Worm (Caenorhabditis elegans) whole organism, L4 larva: ENCODE results near the gene sma-10.

ENCODE experiments used
- R02D3.7 ChIP-seq: fragments of 150-350 bp; sonication (generic microtip); optimal IDR thresholded peaks from 3 replicates; lab custom pipeline; 2014; ENCODE audit warnings: missing biosample characterization, missing genetic modification characterization
- Y5F2A.4 ChIP-seq: fragments of 200-800 bp; sonication (Bioruptor generic); optimal IDR thresholded peaks from 2 replicates; lab custom pipeline; 2018; ENCODE audit warnings: mild to moderate bottlenecking, missing genetic modification characterization, missing compliant biosample characterization
- aha-1 ChIP-seq: fragments of 150-350 bp; peaks from one replicate; lab custom pipeline; 2014; ENCODE audit warnings: missing biosample characterization, missing genetic modification characterization
- ama-1 ChIP-seq: fragments of 150-350 bp; optimal IDR thresholded peaks from 2 replicates; lab custom pipeline; 2014; ENCODE audit warnings: inconsistent platforms, mixed read lengths
- ceh-20 ChIP-seq: fragments of 200-800 bp; sonication (Bioruptor generic); IDR thresholded peaks from 2 replicates; pipeline ENCODE4 v1.3.6; 2022; ENCODE audit warnings: missing genetic modification reagents, missing genetic modification characterization, missing compliant biosample characterization
- ceh-28 ChIP-seq: fragments of 150-350 bp; optimal IDR thresholded peaks from 2 replicates; lab custom pipeline; 2014; ENCODE audit warnings: missing biosample characterization, missing genetic modification reagents, missing genetic modification characterization
- cey-2 ChIP-seq: sonication (generic microtip); optimal IDR thresholded peaks from 3 replicates; lab custom pipeline; 2017; ENCODE audit warnings: missing genetic modification characterization, mild to moderate bottlenecking, missing compliant biosample characterization, antibody characterized with exemption, borderline replicate concordance; ENCODE audit not compliant: insufficient read depth
- daf-12 ChIP-seq: fragments of 150-350 bp; optimal IDR thresholded peaks from 2 replicates; lab custom pipeline; 2014; ENCODE audit warnings: missing biosample characterization, missing genetic modification reagents, missing genetic modification characterization
- dmd-6 ChIP-seq: fragments of 200-800 bp; sonication (Bioruptor generic); IDR thresholded peaks from 2 replicates; pipeline ENCODE4 v1.3.6; 2022; ENCODE audit warnings: missing genetic modification reagents, missing genetic modification characterization, missing compliant biosample characterization
- dmd-8 ChIP-seq: fragments of 200-800 bp; sonication (Bioruptor generic); IDR thresholded peaks from 2 replicates; pipeline ENCODE4 v1.3.6; 2022; ENCODE audit warnings: missing genetic modification characterization, missing compliant biosample characterization
- dve-1 ChIP-seq: sonication (generic microtip); optimal IDR thresholded peaks from 2 replicates; lab custom pipeline; 2017; ENCODE audit warnings: antibody characterized with exemption, mild to moderate bottlenecking, missing genetic modification characterization, missing compliant biosample characterization; ENCODE audit not compliant: insufficient read depth
- egl-43 ChIP-seq: fragments of 200-800 bp; sonication (Bioruptor generic); IDR thresholded peaks from 2 replicates; pipeline ENCODE4 v1.3.6; 2022; ENCODE audit warnings: missing genetic modification reagents, missing genetic modification characterization, missing compliant biosample characterization
- fos-1 ChIP-seq: fragments of 150-350 bp; optimal IDR thresholded peaks from 2 replicates; lab custom pipeline; 2014; ENCODE audit warnings: missing biosample characterization, missing genetic modification characterization
- gei-8 ChIP-seq: fragments of 200-800 bp; sonication (Bioruptor generic); optimal IDR thresholded peaks from 2 replicates; lab custom pipeline; 2018; ENCODE audit warnings: mild to moderate bottlenecking, missing genetic modification characterization, missing compliant biosample characterization
- hif-1 ChIP-seq, 2 experiments: sonication (generic microtip); optimal IDR thresholded peaks; 2 replicates each; lab custom pipeline; 2016 to 2017; ENCODE audit warnings: missing compliant biosample characterization in 2 of 2, missing genetic modification characterization in 2 of 2, missing genetic modification reagents in 2 of 2, missing genotype in 2 of 2, mild to moderate bottlenecking in 1 of 2
- hlh-11 ChIP-seq: fragments of 200-800 bp; sonication (Bioruptor generic); optimal IDR thresholded peaks from 2 replicates; lab custom pipeline; 2018; ENCODE audit warnings: mild to moderate bottlenecking, missing genetic modification characterization, missing compliant biosample characterization
- hlh-30 ChIP-seq: sonication (generic microtip); optimal IDR thresholded peaks from 2 replicates; lab custom pipeline; 2017; ENCODE audit warnings: antibody characterized with exemption, mild to moderate bottlenecking, missing genetic modification characterization, missing compliant biosample characterization; ENCODE audit not compliant: insufficient read depth
- hmg-1.1 ChIP-seq: fragments of 200-800 bp; sonication (Bioruptor generic); IDR thresholded peaks from 2 replicates; pipeline ENCODE4 v1.3.6; 2022; ENCODE audit warnings: missing genetic modification reagents, missing genetic modification characterization, missing compliant biosample characterization
- lin-13 ChIP-seq: fragments of 150-350 bp; optimal IDR thresholded peaks from 2 replicates; lab custom pipeline; 2014; ENCODE audit warnings: missing biosample characterization, missing genetic modification reagents, missing genetic modification characterization
- lin-15B ChIP-seq: fragments of 150-350 bp; sonication (generic microtip); optimal IDR thresholded peaks from 3 replicates; lab custom pipeline; 2014; ENCODE audit warnings: missing biosample characterization, missing genetic modification characterization
- lin-29 ChIP-seq: fragments of 200-800 bp; sonication (Bioruptor generic); IDR thresholded peaks from 2 replicates; pipeline ENCODE4 v1.3.6; 2022; ENCODE audit warnings: missing genetic modification reagents, missing genetic modification characterization, missing compliant biosample characterization
- lin-39 ChIP-seq: fragments of 150-350 bp; optimal IDR thresholded peaks from 2 replicates; lab custom pipeline; 2014; ENCODE audit warnings: missing biosample characterization, missing genetic modification reagents, missing genetic modification characterization
- lsy-2 ChIP-seq, 2 experiments: fragments of 150-350 bp in 1 of 2; sonication (generic microtip) in 1 of 2; optimal IDR thresholded peaks; 2 replicates each; lab custom pipeline; 2014 to 2017; ENCODE audit warnings: missing biosample characterization in 2 of 2, missing genetic modification characterization in 2 of 2
- mdl-1 ChIP-seq, 2 experiments: fragments of 150-350 bp in 1 of 2; sonication (generic microtip) in 1 of 2; optimal IDR thresholded peaks; 2 replicates each; lab custom pipeline; 2014 to 2017; ENCODE audit warnings: missing biosample characterization in 2 of 2, missing genetic modification characterization in 2 of 2
- mep-1 ChIP-seq: fragments of 150-350 bp; sonication (generic microtip); optimal IDR thresholded peaks from 3 replicates; lab custom pipeline; 2014; ENCODE audit warnings: missing biosample characterization, missing genetic modification characterization
- mes-2 ChIP-seq: sonication (generic microtip); optimal IDR thresholded peaks from 2 replicates; lab custom pipeline; 2016; ENCODE audit warnings: missing genotype, mild to moderate bottlenecking, missing genetic modification characterization, missing compliant biosample characterization; ENCODE audit not compliant: poor library complexity, severe bottlenecking
- mxl-2 ChIP-seq: fragments of 200-800 bp; sonication (Bioruptor generic); conservative IDR thresholded peaks from 2 replicates; pipeline ENCODE4 v1.3.6; 2022; ENCODE audit warnings: missing genetic modification reagents, missing genetic modification characterization, missing compliant biosample characterization
- mxl-3 ChIP-seq: fragments of 200-800 bp; sonication (Bioruptor generic); optimal IDR thresholded peaks from 2 replicates; lab custom pipeline; 2018; ENCODE audit warnings: mild to moderate bottlenecking, missing genetic modification characterization, missing compliant biosample characterization
- nhr-11 ChIP-seq: fragments of 150-350 bp; optimal IDR thresholded peaks from 2 replicates; lab custom pipeline; 2014; ENCODE audit warnings: missing biosample characterization, missing genetic modification characterization
- nhr-237 ChIP-seq: sonication (generic microtip); optimal IDR thresholded peaks from 2 replicates; lab custom pipeline; 2017; ENCODE audit warnings: missing biosample characterization, missing genetic modification characterization
- nhr-25 ChIP-seq: sonication (generic microtip); optimal IDR thresholded peaks from 2 replicates; lab custom pipeline; 2017; ENCODE audit warnings: missing genetic modification characterization, mild to moderate bottlenecking, missing compliant biosample characterization, antibody characterized with exemption, moderate library complexity, borderline replicate concordance; ENCODE audit not compliant: insufficient read depth
- nhr-28 ChIP-seq: fragments of 150-350 bp; optimal IDR thresholded peaks from 2 replicates; lab custom pipeline; 2014; ENCODE audit warnings: missing biosample characterization, missing genetic modification characterization
- nhr-6 ChIP-seq: fragments of 150-350 bp; optimal IDR thresholded peaks from 2 replicates; lab custom pipeline; 2014; ENCODE audit warnings: missing biosample characterization, missing genetic modification characterization
- nhr-77 ChIP-seq: fragments of 150-350 bp; optimal IDR thresholded peaks from 2 replicates; lab custom pipeline; 2014; ENCODE audit warnings: missing biosample characterization, missing genetic modification characterization
- pha-4 ChIP-seq, 2 experiments: fragments of 150-350 bp in 1 of 2; fragments of 200-800 bp in 1 of 2; sonication (Bioruptor generic) in 1 of 2; IDR thresholded peaks in 1 of 2; optimal IDR thresholded peaks in 1 of 2; 2 replicates each; pipeline versions ENCODE4 v1.3.6 to Lab custom; 2014 to 2022; ENCODE audit warnings: missing genetic modification characterization in 2 of 2, missing genetic modification reagents in 2 of 2, missing biosample characterization in 1 of 2, missing compliant biosample characterization in 1 of 2
- php-3 ChIP-seq: fragments of 200-800 bp; sonication (Bioruptor generic); IDR thresholded peaks from 2 replicates; pipeline ENCODE4 v1.3.6; 2022; ENCODE audit warnings: missing genetic modification reagents, missing genetic modification characterization, missing compliant biosample characterization
- saeg-2 ChIP-seq: fragments of 200-800 bp; sonication (Bioruptor generic); IDR thresholded peaks from 2 replicates; pipeline ENCODE4 v1.3.6; 2022; ENCODE audit warnings: missing genetic modification reagents, missing genetic modification characterization, missing compliant biosample characterization
- sdz-12 ChIP-seq: fragments of 200-800 bp; sonication (Bioruptor generic); optimal IDR thresholded peaks from 2 replicates; lab custom pipeline; 2018; ENCODE audit warnings: mild to moderate bottlenecking, missing genetic modification characterization, missing compliant biosample characterization
- tra-1 ChIP-seq: fragments of 200-800 bp; sonication (Bioruptor generic); IDR thresholded peaks from 2 replicates; pipeline ENCODE4 v1.3.6; 2022; ENCODE audit warnings: missing genetic modification reagents, missing genetic modification characterization, missing compliant biosample characterization
- unc-62 ChIP-seq, 3 experiments: fragments of 150-350 bp in 1 of 3; sonication (generic microtip); optimal IDR thresholded peaks in 2 of 3; peaks in 1 of 3; 1 replicate in 1 of 3; 2 replicates in 2 of 3; lab custom pipeline; 2014 to 2017; ENCODE audit warnings: missing biosample characterization in 3 of 3, missing genetic modification characterization in 3 of 3, missing genetic modification reagents in 3 of 3, missing genotype in 1 of 3
- ztf-7 ChIP-seq: fragments of 150-350 bp; optimal IDR thresholded peaks from 2 replicates; lab custom pipeline; 2014; ENCODE audit warnings: missing biosample characterization, missing genetic modification characterization

The sma-10 gene

DNA sequence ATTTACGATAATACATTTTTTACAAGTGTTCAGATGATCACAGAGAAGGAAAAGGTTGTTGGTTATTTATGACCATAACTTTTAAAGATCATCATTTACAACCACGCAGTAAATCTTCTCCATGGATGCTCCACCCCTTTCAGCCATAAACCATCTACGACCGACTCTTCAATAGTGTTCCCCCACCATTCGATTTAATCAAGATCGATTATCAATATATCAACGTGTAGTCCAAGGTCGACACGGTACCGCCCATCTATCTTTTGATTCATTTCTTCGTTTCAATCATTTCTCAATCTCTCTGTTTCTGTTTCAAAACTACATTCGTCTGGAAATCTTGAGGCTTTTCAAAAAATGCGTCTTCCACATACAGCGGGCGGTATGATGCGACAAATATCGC is 29.4 kb upstream of the sma-10 start, which contains the start of gene aass-1:
Gene aass-1, plus strand, starts transcription at position 301 of the 400 bp plus-strand sequence.
- TF ChIP-seq lin-39 (tag; lab: Kevin White, UChicago) (no peak), R02D3.7 (tag; lab: Kevin White, UChicago) (peak; percentile 6), nhr-28 (tag; lab: Kevin White, UChicago) (peak; percentile 5), hmg-1.1 (GFP tag; lab: Robert Waterston, UW) (no peak)

DNA sequence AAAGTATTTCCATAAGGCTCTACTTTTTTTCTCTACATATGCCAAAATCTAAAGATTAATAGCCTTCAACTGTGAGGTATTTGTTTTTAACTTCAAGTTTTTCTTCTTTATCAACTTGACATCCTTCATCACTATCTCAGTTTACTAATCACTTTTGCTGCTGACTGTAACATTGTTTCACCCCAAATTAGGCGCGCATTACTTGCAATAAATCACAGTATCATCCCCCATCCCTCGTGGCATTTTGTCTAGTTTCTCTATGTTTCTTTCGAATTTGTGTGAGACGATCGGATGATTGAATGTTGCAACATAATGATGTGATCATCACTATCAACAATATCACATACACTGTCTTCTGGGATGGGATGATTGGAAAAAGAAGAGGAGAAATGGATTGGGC is 26.7 kb upstream of the sma-10 start:
- peak; percentile 13; the same call in 1 of the 2 replicates for TF ChIP-seq dmd-6 (GFP tag; lab: Robert Waterston, UW)
- 0 out of 2 replicates have a peak, but pooled peaks have one; percentile 47 for TF ChIP-seq tra-1 (GFP tag; lab: Robert Waterston, UW)
- peak; percentile 51; the same call in 1 of the 2 replicates for TF ChIP-seq ceh-20
- TF ChIP-seq hlh-11, result peak; percentile 66
- TF ChIP-seq cey-2 (tag; lab: Kevin White, UChicago), result peak; percentile 51
- TF ChIP-seq lin-29 (GFP tag; lab: Robert Waterston, UW), result no peak
- TF ChIP-seq pha-4 (GFP tag; IDR thresholded peaks at IDR 0.05; lab: Robert Waterston, UW), result no peak
- no peak for TF ChIP-seq pha-4 (tag; optimal IDR thresholded peaks at IDR 0.05; lab: Kevin White, UChicago)
- TF ChIP-seq hlh-30 (tag; lab: Kevin White, UChicago), result peak; percentile 85
- TF ChIP-seq daf-12 (tag; lab: Kevin White, UChicago), result no peak
- TF ChIP-seq lin-13, result peak; percentile 2
- TF ChIP-seq mep-1 (tag; lab: Kevin White, UChicago), result no peak
- peak; percentile 73 for TF ChIP-seq mxl-3
- TF ChIP-seq unc-62 (GFP tag; optimal IDR thresholded peaks at IDR 0.05 in 1 of 2; lab: Kevin White, UChicago), result peak in 1 of 2 experiments; percentile 88
- no peak for TF ChIP-seq unc-62 (tag; optimal IDR thresholded peaks at IDR 0.05; lab: Kevin White, UChicago)
- TF ChIP-seq fos-1 (tag; lab: Kevin White, UChicago), result no peak
- TF ChIP-seq saeg-2 (GFP tag; lab: Robert Waterston, UW), result no peak
- peak; percentile 69 to 95 for TF ChIP-seq mdl-1 (tag; optimal IDR thresholded peaks at IDR 0.05; lab: Kevin White, UChicago)
- TF ChIP-seq hmg-1.1 (GFP tag; lab: Robert Waterston, UW), result no peak
- TF ChIP-seq nhr-28 (tag; lab: Kevin White, UChicago), result peak; percentile 78
- TF ChIP-seq, all 104 proteins: peak for 11

DNA sequence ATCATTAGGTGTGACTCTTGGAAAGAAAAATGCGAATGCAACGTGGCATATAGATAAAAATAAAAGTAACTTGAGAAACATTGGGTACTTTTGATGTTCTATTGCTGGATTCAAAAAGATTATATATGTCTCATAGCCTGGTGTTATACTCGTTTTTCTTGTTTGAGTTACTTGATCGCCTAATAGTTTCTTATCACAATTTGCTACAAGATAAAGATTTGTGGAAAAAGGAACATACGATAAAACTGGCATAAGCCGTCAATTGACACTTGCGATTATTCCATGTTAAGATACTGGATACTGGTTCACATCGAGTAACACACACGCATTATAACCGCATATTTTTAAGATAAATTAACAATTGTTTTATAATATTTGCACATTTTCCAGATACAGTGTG is 21.8 kb upstream of the sma-10 start, which contains the start of gene grl-19:
Gene grl-19, minus strand, starts transcription at position 101 of the 400 bp plus-strand sequence.
- peak; percentile 64 for TF ChIP-seq aha-1 (tag; lab: Kevin White, UChicago)
- TF ChIP-seq lin-15B (tag; lab: Kevin White, UChicago), result no peak

DNA sequence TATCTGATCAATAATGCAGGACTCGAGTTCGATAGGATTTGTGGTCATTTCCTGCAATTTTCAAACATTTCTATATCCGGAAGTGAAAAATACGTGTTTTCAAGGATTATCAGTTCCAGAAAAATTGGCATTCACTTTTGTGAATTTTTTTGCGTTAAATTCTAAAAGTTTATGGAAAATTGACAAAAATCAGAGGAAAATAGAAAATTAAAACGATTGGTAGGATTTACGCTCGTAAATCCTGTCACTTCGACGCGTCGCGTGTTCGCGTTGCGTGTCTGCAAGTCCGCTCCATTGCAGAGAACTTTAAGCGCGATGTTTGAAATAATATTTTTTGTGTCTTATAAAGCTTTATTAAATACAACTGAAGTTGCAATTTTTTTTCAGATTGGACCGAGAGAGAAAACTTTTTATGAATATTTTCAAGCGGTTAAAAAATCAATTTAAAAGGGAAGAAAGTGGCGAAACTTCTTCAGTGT is 18.8 kb upstream of the sma-10 start, which contains the start of gene rcat-1:
Gene rcat-1, minus strand, starts transcription at position 51 of the 479 bp plus-strand sequence.
- TF ChIP-seq Y5F2A.4 (GFP tag; lab: Kevin White, UChicago), result no peak
- TF ChIP-seq ceh-28 (tag; lab: Kevin White, UChicago), result no peak
- TF ChIP-seq hif-1 (tag; optimal IDR thresholded peaks at IDR 0.05; lab: Kevin White, UChicago), result peak in 1 of 2 experiments; percentile 61
- peak; percentile 22 for TF ChIP-seq ztf-7 (tag; lab: Kevin White, UChicago)
- TF ChIP-seq hmg-1.1 (GFP tag; lab: Robert Waterston, UW), result peak; percentile 49; the same call in 1 of the 2 replicates
- peak; percentile 85 for TF ChIP-seq nhr-77 (tag; lab: Kevin White, UChicago)
- TF ChIP-seq egl-43 (GFP tag; lab: Robert Waterston, UW), result no peak
- peak; percentile 89 for TF ChIP-seq nhr-6 (tag; lab: Kevin White, UChicago)
- 0 out of 2 replicates have a peak, but pooled peaks have one; percentile 12 for TF ChIP-seq php-3 (GFP tag; lab: Robert Waterston, UW)
- peak; percentile 1 for TF ChIP-seq hlh-11
- TF ChIP-seq mes-2, result peak; percentile 92
- peak; percentile 29 to 90 for TF ChIP-seq lsy-2 (tag; optimal IDR thresholded peaks at IDR 0.05; lab: Kevin White, UChicago)
- peak; percentile 42 for TF ChIP-seq ama-1 (lab: Kevin White, UChicago)
- peak; percentile 71 for TF ChIP-seq lin-13
- peak; percentile 40 for TF ChIP-seq nhr-25
- peak; percentile 73 for TF ChIP-seq nhr-11
- TF ChIP-seq nhr-28 (tag; lab: Kevin White, UChicago), result peak; percentile 47
- no peak for TF ChIP-seq sdz-12
- no peak for TF ChIP-seq nhr-237 (tag; lab: Kevin White, UChicago)
- TF ChIP-seq mep-1 (tag; lab: Kevin White, UChicago), result peak; percentile 74
- peak; percentile 83 for TF ChIP-seq dve-1 (tag; lab: Kevin White, UChicago)
- no peak for TF ChIP-seq dmd-8 (GFP tag; lab: Robert Waterston, UW)
- TF ChIP-seq gei-8, result no peak
- TF ChIP-seq R02D3.7 (tag; lab: Kevin White, UChicago), result peak; percentile 100
- peak; percentile 88 for TF ChIP-seq hlh-30 (tag; lab: Kevin White, UChicago)
- no peak for TF ChIP-seq mxl-2 (GFP tag; lab: Robert Waterston, UW)
